Worm (Caenorhabditis elegans) whole organism, midembryonic: ENCODE results near the gene twk-20.

Experiments
- T22C8.4 ChIP-seq: fragments of 200-800 bp; sonication (Bioruptor generic); IDR thresholded peaks from 2 replicates; pipeline ENCODE4 v1.3.6; 2022; ENCODE audit warnings: missing genetic modification characterization, missing compliant biosample characterization
- cog-1 ChIP-seq: sonication (generic microtip); optimal IDR thresholded peaks from 2 replicates; lab custom pipeline; 2016; ENCODE audit warnings: missing genetic modification characterization, missing compliant biosample characterization
- flt-1 ChIP-seq: fragments of 200-800 bp; sonication (Bioruptor generic); IDR thresholded peaks from 2 replicates; pipeline ENCODE4 v1.3.6; 2022; ENCODE audit warnings: missing genetic modification characterization, missing compliant biosample characterization
- klf-2 ChIP-seq: fragments of 200-800 bp; sonication (Bioruptor generic); conservative IDR thresholded peaks from 2 replicates; pipeline ENCODE4 v1.3.6; 2022; ENCODE audit warnings: missing genetic modification reagents, missing genetic modification characterization, missing compliant biosample characterization
- ref-1 ChIP-seq: fragments of 200-800 bp; sonication (Bioruptor generic); conservative IDR thresholded peaks from 2 replicates; pipeline ENCODE4 v1.3.6; 2022; ENCODE audit warnings: missing genetic modification reagents, missing genetic modification characterization, missing compliant biosample characterization
- tab-1 ChIP-seq: fragments of 200-800 bp; sonication (Bioruptor generic); IDR thresholded peaks from 2 replicates; pipeline ENCODE4 v1.3.6; 2022; ENCODE audit warnings: missing genetic modification characterization, missing compliant biosample characterization
- ztf-23 ChIP-seq: fragments of 200-800 bp; sonication (Bioruptor generic); IDR thresholded peaks from 2 replicates; pipeline ENCODE4 v1.3.6; 2022; ENCODE audit warnings: missing genetic modification reagents, missing genetic modification characterization, missing compliant biosample characterization
- ztf-29 ChIP-seq: fragments of 200-800 bp; sonication (Bioruptor generic); IDR thresholded peaks from 2 replicates; pipeline ENCODE4 v1.3.6; 2022; ENCODE audit warnings: missing genetic modification reagents, missing genetic modification characterization, missing compliant biosample characterization

- TF ChIP-seq ref-1 (GFP tag; lab: Robert Waterston, UW) (no peak), klf-2 (GFP tag; lab: Robert Waterston, UW) (no peak), ztf-29 (no peak), tab-1 (GFP tag; lab: Robert Waterston, UW) (no peak), cog-1 (tag; lab: Kevin White, UChicago) (no peak), T22C8.4 (GFP tag; lab: Robert Waterston, UW) (no peak), flt-1 (GFP tag; lab: Robert Waterston, UW) (no peak), ztf-23 (GFP tag; lab: Robert Waterston, UW) (no peak)
Measured at ce11 chrX:13666864-13667263, 27.2 kb downstream of the twk-20 start.
